Worm (Caenorhabditis elegans) whole organism, late embryonic: ENCODE results near the gene C08E3.13.

Source experiments
- Y22D7AL.16 ChIP-seq: sonication (generic microtip); optimal IDR thresholded peaks from 2 replicates; lab custom pipeline; 2016; ENCODE audit warnings: missing genetic modification characterization, missing compliant biosample characterization
- pag-3 ChIP-seq: sonication (generic microtip); optimal IDR thresholded peaks from 2 replicates; lab custom pipeline; 2016; ENCODE audit warnings: missing compliant biosample characterization, missing genetic modification characterization, borderline replicate concordance
- ztf-16 ChIP-seq: sonication (generic microtip); optimal IDR thresholded peaks from 2 replicates; lab custom pipeline; 2017; ENCODE audit warnings: missing genetic modification characterization, missing compliant biosample characterization

- TF ChIP-seq ztf-16 (no peak), pag-3 (tag; lab: Kevin White, UChicago) (no peak), Y22D7AL.16 (tag; lab: Kevin White, UChicago) (no peak)
Observed at ce11 chrII:1679081-1679480, 47.0 kb upstream of the C08E3.13 start, which contains the start of gene irld-36.
